Fruit fly (Drosophila melanogaster): ENCODE data around the gene CG17343.

- TF ChIP-seq Dif (GFP tag; optimal IDR thresholded peaks at IDR 0.05; ENCODE audit: partially characterized antibody) (no peak), ey (GFP tag; optimal IDR thresholded peaks at IDR 0.05) (no peak)
Observed at dm6 chr2L:19106235-19106634, 41.5 kb downstream of the CG17343 start.
